Worm (Caenorhabditis elegans) whole organism, L4 larva: ENCODE measurements around the gene C02F5.10.

Experiments used
- F26F4.8 ChIP-seq: fragments of 200-800 bp; sonication (Bioruptor generic); conservative IDR thresholded peaks from 2 replicates; pipeline ENCODE4 v1.3.6; 2022; ENCODE audit warnings: missing genetic modification characterization, missing compliant biosample characterization
- F37D6.2 ChIP-seq: sonication (generic microtip); optimal IDR thresholded peaks from 2 replicates; lab custom pipeline; 2016; ENCODE audit warnings: mild to moderate bottlenecking, missing genetic modification characterization, missing compliant biosample characterization
- R02D3.7 ChIP-seq: fragments of 150-350 bp; sonication (generic microtip); optimal IDR thresholded peaks from 3 replicates; lab custom pipeline; 2014; ENCODE audit warnings: missing biosample characterization, missing genetic modification characterization
- Y75B8A.6 ChIP-seq: fragments of 200-800 bp; sonication (Bioruptor generic); IDR thresholded peaks from 2 replicates; pipeline ENCODE4 v1.3.6; 2022; ENCODE audit warnings: missing genetic modification reagents, missing genetic modification characterization, missing compliant biosample characterization
- ama-1 ChIP-seq: fragments of 150-350 bp; optimal IDR thresholded peaks from 2 replicates; lab custom pipeline; 2014; ENCODE audit warnings: inconsistent platforms, mixed read lengths
- arid-1 ChIP-seq: fragments of 200-800 bp; sonication (Bioruptor generic); conservative IDR thresholded peaks from 2 replicates; pipeline ENCODE4 v1.3.6; 2022; ENCODE audit warnings: missing genetic modification reagents, missing genetic modification characterization, missing compliant biosample characterization
- ceh-32 ChIP-seq: sonication (generic microtip); optimal IDR thresholded peaks from 2 replicates; lab custom pipeline; 2016; ENCODE audit warnings: mild to moderate bottlenecking, missing genetic modification characterization, missing compliant biosample characterization; ENCODE audit not compliant: poor library complexity
- ces-1 ChIP-seq: fragments of 150-350 bp; sonication (generic microtip); optimal IDR thresholded peaks from 4 replicates; lab custom pipeline; 2014; ENCODE audit warnings: missing biosample characterization, missing genetic modification reagents, missing genetic modification characterization
- ctbp-1 ChIP-seq: fragments of 200-800 bp; sonication (Bioruptor generic); IDR thresholded peaks from 2 replicates; pipeline ENCODE4 v1.3.6; 2022; ENCODE audit warnings: missing genetic modification reagents, missing genetic modification characterization, missing compliant biosample characterization
- daf-16 ChIP-seq, 3 experiments: sonication (generic microtip); optimal IDR thresholded peaks; 2 replicates each; lab custom pipeline; 2016 to 2017; ENCODE audit warnings: missing genetic modification characterization in 3 of 3, missing genetic modification reagents in 3 of 3, mild to moderate bottlenecking in 2 of 3, missing compliant biosample characterization in 2 of 3, missing biosample characterization in 1 of 3, moderate library complexity in 1 of 3
- dmd-9 ChIP-seq: fragments of 200-800 bp; sonication (Bioruptor generic); IDR thresholded peaks from 2 replicates; pipeline ENCODE4 v1.3.6; 2022; ENCODE audit warnings: missing genetic modification reagents, missing genetic modification characterization, missing compliant biosample characterization
- duxl-1 ChIP-seq: sonication (generic microtip); optimal IDR thresholded peaks from 2 replicates; lab custom pipeline; 2016; ENCODE audit warnings: mild to moderate bottlenecking, missing genetic modification characterization, moderate library complexity, missing compliant biosample characterization; ENCODE audit not compliant: poor library complexity
- dve-1 ChIP-seq: sonication (generic microtip); optimal IDR thresholded peaks from 2 replicates; lab custom pipeline; 2017; ENCODE audit warnings: antibody characterized with exemption, mild to moderate bottlenecking, missing genetic modification characterization, missing compliant biosample characterization; ENCODE audit not compliant: insufficient read depth
- fos-1 ChIP-seq: fragments of 150-350 bp; optimal IDR thresholded peaks from 2 replicates; lab custom pipeline; 2014; ENCODE audit warnings: missing biosample characterization, missing genetic modification characterization
- hlh-11 ChIP-seq: fragments of 200-800 bp; sonication (Bioruptor generic); optimal IDR thresholded peaks from 2 replicates; lab custom pipeline; 2018; ENCODE audit warnings: mild to moderate bottlenecking, missing genetic modification characterization, missing compliant biosample characterization
- hlh-30 ChIP-seq: sonication (generic microtip); optimal IDR thresholded peaks from 2 replicates; lab custom pipeline; 2017; ENCODE audit warnings: antibody characterized with exemption, mild to moderate bottlenecking, missing genetic modification characterization, missing compliant biosample characterization; ENCODE audit not compliant: insufficient read depth
- hmg-1.1 ChIP-seq: fragments of 200-800 bp; sonication (Bioruptor generic); IDR thresholded peaks from 2 replicates; pipeline ENCODE4 v1.3.6; 2022; ENCODE audit warnings: missing genetic modification reagents, missing genetic modification characterization, missing compliant biosample characterization
- lim-7 ChIP-seq: fragments of 200-800 bp; sonication (Bioruptor generic); IDR thresholded peaks from 2 replicates; pipeline ENCODE4 v1.3.6; 2022; ENCODE audit warnings: missing genetic modification characterization, missing compliant biosample characterization
- lin-38 ChIP-seq: fragments of 200-800 bp; sonication (Bioruptor generic); IDR thresholded peaks from 2 replicates; pipeline ENCODE4 v1.3.6; 2022; ENCODE audit warnings: missing genetic modification reagents, missing genetic modification characterization, missing compliant biosample characterization
- lin-39 ChIP-seq: fragments of 150-350 bp; optimal IDR thresholded peaks from 2 replicates; lab custom pipeline; 2014; ENCODE audit warnings: missing biosample characterization, missing genetic modification reagents, missing genetic modification characterization
- lsy-2 ChIP-seq, 2 experiments: fragments of 150-350 bp in 1 of 2; sonication (generic microtip) in 1 of 2; optimal IDR thresholded peaks; 2 replicates each; lab custom pipeline; 2014 to 2017; ENCODE audit warnings: missing biosample characterization in 2 of 2, missing genetic modification characterization in 2 of 2
- madf-9 ChIP-seq: fragments of 200-800 bp; sonication (Bioruptor generic); conservative IDR thresholded peaks from 2 replicates; pipeline ENCODE4 v1.3.6; 2022; ENCODE audit warnings: missing genetic modification reagents, missing genetic modification characterization, missing compliant biosample characterization
- mep-1 ChIP-seq: fragments of 150-350 bp; sonication (generic microtip); optimal IDR thresholded peaks from 3 replicates; lab custom pipeline; 2014; ENCODE audit warnings: missing biosample characterization, missing genetic modification characterization
- nhr-11 ChIP-seq: fragments of 150-350 bp; optimal IDR thresholded peaks from 2 replicates; lab custom pipeline; 2014; ENCODE audit warnings: missing biosample characterization, missing genetic modification characterization
- nhr-48 ChIP-seq: sonication (generic microtip); optimal IDR thresholded peaks from 2 replicates; lab custom pipeline; 2016; ENCODE audit warnings: mild to moderate bottlenecking, missing genetic modification characterization, missing compliant biosample characterization
- sdz-12 ChIP-seq: fragments of 200-800 bp; sonication (Bioruptor generic); optimal IDR thresholded peaks from 2 replicates; lab custom pipeline; 2018; ENCODE audit warnings: mild to moderate bottlenecking, missing genetic modification characterization, missing compliant biosample characterization
- set-16 ChIP-seq: fragments of 200-800 bp; sonication (Bioruptor generic); IDR thresholded peaks from 2 replicates; pipeline ENCODE4 v1.3.6; 2022; ENCODE audit warnings: missing genetic modification reagents, missing genetic modification characterization, missing compliant biosample characterization
- tra-1 ChIP-seq: fragments of 200-800 bp; sonication (Bioruptor generic); IDR thresholded peaks from 2 replicates; pipeline ENCODE4 v1.3.6; 2022; ENCODE audit warnings: missing genetic modification reagents, missing genetic modification characterization, missing compliant biosample characterization
- unc-62 ChIP-seq, 3 experiments: fragments of 150-350 bp in 1 of 3; sonication (generic microtip); optimal IDR thresholded peaks in 2 of 3; peaks in 1 of 3; 1 replicate in 1 of 3; 2 replicates in 2 of 3; lab custom pipeline; 2014 to 2017; ENCODE audit warnings: missing biosample characterization in 3 of 3, missing genetic modification characterization in 3 of 3, missing genetic modification reagents in 3 of 3, missing genotype in 1 of 3
- zfp-2 ChIP-seq: sonication (generic microtip); optimal IDR thresholded peaks from 2 replicates; lab custom pipeline; 2016; ENCODE audit warnings: mild to moderate bottlenecking, missing genetic modification characterization, missing compliant biosample characterization
- ztf-11 ChIP-seq: fragments of 150-350 bp; optimal IDR thresholded peaks from 2 replicates; lab custom pipeline; 2014; ENCODE audit warnings: missing biosample characterization, missing genetic modification characterization
- ztf-7 ChIP-seq: fragments of 150-350 bp; optimal IDR thresholded peaks from 2 replicates; lab custom pipeline; 2014; ENCODE audit warnings: missing biosample characterization, missing genetic modification characterization

Gene C02F5.10

ce11 chrIII:8235880-8236279, 13.4 kb downstream of the C02F5.10 start, which contains the start of gene C02F5.5:
Gene C02F5.5 (plus strand): TSS chrIII:8236180.
- TF ChIP-seq zfp-2, result no peak
- TF ChIP-seq F26F4.8 (GFP tag; lab: Robert Waterston, UW), result no peak
- TF ChIP-seq duxl-1 (tag; lab: Kevin White, UChicago), result no peak
- TF ChIP-seq lin-38 (GFP tag; lab: Robert Waterston, UW), result no peak

- TF ChIP-seq nhr-48 (tag; lab: Kevin White, UChicago) (no peak), ama-1 (no peak)
These were observed 13.9 kb downstream of the C02F5.10 start, which contains the start of gene C02F5.14 for ce11 chrIII:8235358-8235757. Gene C02F5.14 (minus strand): TSS chrIII:8235514.

- TF ChIP-seq ces-1 (no peak), ctbp-1 (0 out of 2 replicates have a peak, but pooled peaks have one; percentile 8), lim-7 (GFP tag; lab: Robert Waterston, UW) (no peak), mep-1 (tag; lab: Kevin White, UChicago) (peak; percentile 10), hlh-11 (tag; lab: Kevin White, UChicago) (peak; percentile 3), ztf-7 (tag; lab: Kevin White, UChicago) (no peak), ztf-11 (tag; lab: Kevin White, UChicago) (no peak), hlh-30 (tag; lab: Kevin White, UChicago) (no peak), ceh-32 (no peak), dve-1 (tag; lab: Kevin White, UChicago) (peak; percentile 16), sdz-12 (GFP tag; lab: Kevin White, UChicago) (peak; percentile 27), unc-62 (GFP tag; optimal IDR thresholded peaks at IDR 0.05 in 1 of 2; lab: Kevin White, UChicago) (peak in 1 of 2 experiments; percentile 56), unc-62 (tag; optimal IDR thresholded peaks at IDR 0.05; lab: Kevin White, UChicago) (no peak), lin-39 (tag; lab: Kevin White, UChicago) (peak; percentile 48), Y75B8A.6 (GFP tag; lab: Robert Waterston, UW) (no peak), arid-1 (GFP tag; lab: Robert Waterston, UW) (0 out of 2 replicates have a peak, but pooled peaks have one; percentile 21), R02D3.7 (tag; lab: Kevin White, UChicago) (no peak), fos-1 (tag; lab: Kevin White, UChicago) (no peak), tra-1 (GFP tag; lab: Robert Waterston, UW) (no peak)
These were observed 16.6 kb downstream of the C02F5.10 start, which contains the start of gene henn-1 for ce11 chrIII:8232634-8233033. Gene henn-1 (plus strand): TSS chrIII:8232651.

ce11 chrIII:8229480-8229879, 19.8 kb downstream of the C02F5.10 start:
- TF ChIP-seq hmg-1.1 (GFP tag; lab: Robert Waterston, UW), result 0 out of 2 replicates have a peak, but pooled peaks have one; percentile 6
- TF ChIP-seq ctbp-1, result 0 out of 2 replicates have a peak, but pooled peaks have one; percentile 41
- TF ChIP-seq nhr-11 (tag; lab: Kevin White, UChicago), result peak; percentile 27
- TF ChIP-seq F37D6.2, result peak; percentile 11
- no peak for TF ChIP-seq madf-9 (GFP tag; lab: Robert Waterston, UW)
- no peak for TF ChIP-seq dmd-9 (GFP tag; lab: Robert Waterston, UW)
- TF ChIP-seq set-16 (GFP tag; lab: Robert Waterston, UW), result no peak
- TF ChIP-seq daf-16 (GFP tag; optimal IDR thresholded peaks at IDR 0.05; lab: Kevin White, UChicago), result no peak
- no peak for TF ChIP-seq daf-16 (tag; optimal IDR thresholded peaks at IDR 0.05; lab: Kevin White, UChicago)
- peak in 1 of 2 experiments; percentile 15 for TF ChIP-seq lsy-2 (tag; optimal IDR thresholded peaks at IDR 0.05; lab: Kevin White, UChicago)
- TF ChIP-seq lin-38 (GFP tag; lab: Robert Waterston, UW), result 0 out of 2 replicates have a peak, but pooled peaks have one; percentile 13
